Fruit fly (Drosophila melanogaster): ENCODE measurements around the gene CG3817.

Gene CG3817

dm6 chr3R:14901408-14902352 lies 3.1 kb downstream of the CG3817 start, which contains the start of gene RpS5b:
RpS5b (minus strand) TSS chr3R:14901563.
- TF ChIP-seq achi (GFP tag; optimal IDR thresholded peaks at IDR 0.05) (peak; percentile 98), Eip78C (GFP tag) (peak; percentile 58), salr (GFP tag; optimal IDR thresholded peaks at IDR 0.05) (no peak), svp (GFP tag) (peak; percentile 34), Blimp-1 (GFP tag; optimal IDR thresholded peaks at IDR 0.05) (peak; percentile 61), Met (GFP tag; optimal IDR thresholded peaks at IDR 0.05) (peak; percentile 28), CG6854 (GFP tag; optimal IDR thresholded peaks at IDR 0.05) (peak; percentile 5), CG6163 (GFP tag; IDR thresholded peaks at IDR 0.05) (0 out of 3 replicates have a peak, but pooled peaks have one; percentile 18), OdsH (GFP tag; optimal IDR thresholded peaks at IDR 0.05) (no peak), acj6 (GFP tag; optimal IDR thresholded peaks at IDR 0.05) (no peak), CG3919 (GFP tag; optimal IDR thresholded peaks at IDR 0.05) (peak; percentile 12), cyc (GFP tag; optimal IDR thresholded peaks at IDR 0.05) (peak; percentile 11), Sox15 (GFP tag; optimal IDR thresholded peaks at IDR 0.05) (no peak), Sox14 (GFP tag; optimal IDR thresholded peaks at IDR 0.05) (peak; percentile 19)

DNA sequence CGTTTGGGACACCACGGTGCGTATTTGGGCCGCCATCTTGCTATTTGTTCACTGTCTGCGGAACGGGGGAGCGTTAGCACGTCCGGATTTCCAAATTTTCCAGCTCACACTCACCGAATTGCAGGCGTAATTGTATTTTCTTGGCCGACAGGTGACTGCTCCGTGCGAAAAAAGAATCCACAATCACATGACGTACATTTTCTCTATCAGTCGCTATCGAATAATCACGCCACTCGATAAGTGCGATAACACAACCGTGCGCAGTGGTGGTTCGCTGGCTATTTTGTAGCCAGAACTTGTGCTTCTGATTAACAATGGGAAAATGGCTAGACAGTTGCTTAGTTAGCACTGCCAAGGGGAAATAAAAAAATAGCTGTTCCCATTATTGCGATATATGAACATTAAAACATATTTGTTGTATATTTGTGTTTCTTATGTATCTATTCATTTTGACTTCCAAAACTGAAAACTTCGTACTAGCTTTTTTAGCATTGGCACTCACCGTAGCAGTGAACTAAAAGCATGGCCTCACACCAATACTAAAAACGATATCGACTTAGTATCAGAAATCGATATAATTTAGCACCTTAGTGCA lies 5.4 kb downstream of the CG3817 start, which contains the start of gene VhaPPA1-1:
Gene VhaPPA1-1, minus strand, starts transcription at position 225 of the 595 bp plus-strand sequence.
- TF ChIP-seq CG6854 (GFP tag; optimal IDR thresholded peaks at IDR 0.05) = no peak
- TF ChIP-seq Eip78C (GFP tag) = peak; percentile 39
- no peak for TF ChIP-seq CG31627 (GFP tag; optimal IDR thresholded peaks at IDR 0.05)
- peak; percentile 59 for TF ChIP-seq Sox14 (GFP tag; optimal IDR thresholded peaks at IDR 0.05)
- peak; percentile 19 for TF ChIP-seq topi (GFP tag; optimal IDR thresholded peaks at IDR 0.05)
- TF ChIP-seq CG15336 (GFP tag; IDR thresholded peaks at IDR 0.05) = 0 out of 2 replicates have a peak, but pooled peaks have one; percentile 40
- TF ChIP-seq CG16779 (tag; optimal IDR thresholded peaks at IDR 0.05) = no peak
- peak; percentile 68 for TF ChIP-seq svp (GFP tag)
- TF ChIP-seq esn (GFP tag; optimal IDR thresholded peaks at IDR 0.05) = peak; percentile 8
- no peak for TF ChIP-seq acj6 (GFP tag; optimal IDR thresholded peaks at IDR 0.05)
- peak; percentile 18 for TF ChIP-seq lz (GFP tag; optimal IDR thresholded peaks at IDR 0.05)
- TF ChIP-seq Eip75B (GFP tag; optimal IDR thresholded peaks at IDR 0.05) = peak; percentile 12

dm6 chr3R:14912449-14912987 lies 14.0 kb downstream of the CG3817 start:
- TF ChIP-seq cyc (GFP tag; optimal IDR thresholded peaks at IDR 0.05) (no peak), CG10669 (GFP tag; optimal IDR thresholded peaks at IDR 0.05) (no peak), CG6276 (GFP tag; optimal IDR thresholded peaks at IDR 0.05) (no peak), CG6808 (GFP tag; optimal IDR thresholded peaks at IDR 0.05) (no peak), CG11902 (GFP tag; optimal IDR thresholded peaks at IDR 0.05) (no peak), Blimp-1 (GFP tag; optimal IDR thresholded peaks at IDR 0.05) (no peak), CG32006 (GFP tag; optimal IDR thresholded peaks at IDR 0.05) (no peak), Ets21C (GFP tag; optimal IDR thresholded peaks at IDR 0.05) (no peak), topi (GFP tag; optimal IDR thresholded peaks at IDR 0.05) (no peak), CG10631 (GFP tag; optimal IDR thresholded peaks at IDR 0.05) (no peak)

DNA sequence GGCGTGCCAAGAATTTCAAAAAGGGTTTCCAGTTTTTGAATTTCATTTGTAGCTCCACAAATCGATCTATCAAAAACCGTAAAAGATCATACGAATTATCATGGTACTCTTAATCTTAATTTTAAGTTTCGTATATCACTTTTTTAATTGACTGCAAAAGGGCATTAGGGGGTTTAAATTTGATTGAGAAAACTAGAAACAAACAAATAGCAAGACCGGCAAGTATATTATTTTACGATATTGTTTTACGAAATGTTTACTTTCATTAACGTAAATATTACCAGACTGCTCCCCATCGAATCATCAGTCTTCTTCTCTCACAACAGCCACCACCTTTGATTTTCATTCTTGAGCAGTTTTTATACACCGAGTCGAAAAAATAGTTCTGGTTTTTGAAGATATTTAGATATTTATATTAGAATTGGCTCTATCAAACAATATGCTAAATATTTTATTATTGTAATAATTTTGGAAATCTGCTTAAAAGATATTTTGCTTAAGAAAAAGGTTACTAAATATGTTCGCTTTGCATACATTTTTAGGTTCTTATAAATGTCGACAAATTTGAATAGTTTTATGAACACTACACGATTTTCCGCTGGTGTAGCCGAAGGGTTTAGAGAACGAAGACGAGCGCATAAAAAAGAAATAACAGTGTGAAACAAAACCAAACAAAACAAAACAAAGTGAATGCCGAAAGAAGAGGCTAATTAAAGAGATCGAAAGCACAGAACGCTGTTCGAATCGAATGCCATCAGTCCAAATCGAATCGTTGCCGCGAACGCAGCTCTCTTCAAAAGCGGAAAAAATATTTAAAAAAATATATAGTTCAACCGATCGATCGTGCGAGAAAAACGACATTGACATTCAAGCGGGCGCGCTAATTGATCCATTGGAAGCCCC lies 19.6 kb downstream of the CG3817 start, which contains the start of gene Sdr:
Gene Sdr, plus strand, starts transcription at position 702 of the 903 bp plus-strand sequence.
- TF ChIP-seq Lpt (GFP tag; optimal IDR thresholded peaks at IDR 0.05) (no peak), CG32006 (GFP tag; optimal IDR thresholded peaks at IDR 0.05) (peak; percentile 13), CG3032 (tag; optimal IDR thresholded peaks at IDR 0.05) (peak; percentile 86), CG31627 (GFP tag; optimal IDR thresholded peaks at IDR 0.05) (peak; percentile 15), Ets21C (GFP tag; optimal IDR thresholded peaks at IDR 0.05) (peak; percentile 15), OdsH (GFP tag; optimal IDR thresholded peaks at IDR 0.05) (peak; percentile 29), Smox (GFP tag; optimal IDR thresholded peaks at IDR 0.05) (peak; percentile 52), CG11294 (GFP tag; IDR thresholded peaks at IDR 0.05) (no peak), Hr39 (GFP tag; optimal IDR thresholded peaks at IDR 0.05) (peak; percentile 29), Ets96B (tag; optimal IDR thresholded peaks at IDR 0.05) (peak; percentile 55), CG11902 (GFP tag; optimal IDR thresholded peaks at IDR 0.05) (peak; percentile 58), pdm3 (GFP tag; optimal IDR thresholded peaks at IDR 0.05) (peak; percentile 22), CG8632 (GFP tag; optimal IDR thresholded peaks at IDR 0.05) (peak; percentile 49), Eip75B (GFP tag; optimal IDR thresholded peaks at IDR 0.05) (peak; percentile 56), spab (GFP tag; optimal IDR thresholded peaks at IDR 0.05) (peak; percentile 11), net (GFP tag; optimal IDR thresholded peaks at IDR 0.05) (peak; percentile 12), CG10669 (GFP tag; optimal IDR thresholded peaks at IDR 0.05) (peak; percentile 61), svp (GFP tag) (peak; percentile 92), vri (GFP tag; optimal IDR thresholded peaks at IDR 0.05) (peak; percentile 35)
